Worm (Caenorhabditis elegans): ENCODE measurements around the gene W04G3.12.

The W04G3.12 gene

DNA sequence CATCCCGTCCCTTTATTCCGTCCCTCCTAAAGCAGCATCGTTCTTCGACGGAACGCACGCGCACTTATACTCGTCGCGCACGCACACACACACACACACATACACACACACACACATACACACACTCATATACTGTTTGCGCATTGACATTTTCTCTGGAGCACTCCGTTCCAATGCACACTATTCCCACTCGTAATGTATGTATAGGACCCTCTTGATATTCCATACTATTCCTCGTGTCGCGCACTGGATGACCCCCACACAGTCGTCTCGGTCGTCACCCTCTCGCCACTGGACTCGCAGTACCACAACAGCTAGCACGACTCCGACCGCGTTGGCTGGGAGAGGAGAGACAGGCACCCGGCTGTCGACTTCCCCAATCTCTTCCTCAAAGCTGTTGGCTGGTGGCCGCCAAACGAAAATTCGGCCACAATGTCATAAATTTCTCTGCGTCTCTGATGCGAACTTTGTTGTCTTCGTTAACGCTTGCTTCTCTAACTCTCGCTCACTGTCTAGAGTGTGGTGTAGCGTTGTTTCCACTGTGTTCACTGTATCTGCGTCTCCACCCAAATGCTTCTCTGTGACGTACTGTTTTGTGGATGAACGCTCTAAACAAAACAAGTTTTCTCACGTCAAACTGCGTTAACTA is 45.4 kb downstream of the W04G3.12 start:
- TF ChIP-seq egl-43 (GFP tag; IDR thresholded peaks at IDR 0.05) (peak; percentile 92), ceh-62 (tag; optimal IDR thresholded peaks at IDR 0.05) (no peak), ceh-32 (tag; optimal IDR thresholded peaks at IDR 0.05; ENCODE audit: poor library complexity) (peak; percentile 73), attf-4 (tag; optimal IDR thresholded peaks at IDR 0.05) (peak; percentile 15), nhr-42 (GFP tag; IDR thresholded peaks at IDR 0.05) (no peak), Y105C5A.15 (GFP tag; IDR thresholded peaks at IDR 0.05) (no peak), nhr-111 (GFP tag; optimal IDR thresholded peaks at IDR 0.05) (no peak), mep-1 (tag; optimal IDR thresholded peaks at IDR 0.05) (peak; percentile 92), zfp-2 (tag; optimal IDR thresholded peaks at IDR 0.05) (peak; percentile 38), Y48G9A.11 (GFP tag; IDR thresholded peaks at IDR 0.05) (no peak), hlh-30 (tag; optimal IDR thresholded peaks at IDR 0.05; ENCODE audit: insufficient read depth) (peak; percentile 61), ceh-28 (tag; optimal IDR thresholded peaks at IDR 0.05) (peak; percentile 48), zfp-3 (GFP tag; conservative IDR thresholded peaks at IDR 0.05) (no peak), daf-12 (tag; optimal IDR thresholded peaks at IDR 0.05) (no peak), dmd-6 (GFP tag; IDR thresholded peaks at IDR 0.05) (peak; percentile 79), F44E2.7 (GFP tag; IDR thresholded peaks at IDR 0.05) (no peak), dve-1 (tag; optimal IDR thresholded peaks at IDR 0.05; ENCODE audit: insufficient read depth) (peak; percentile 92), ceh-20 (GFP tag; IDR thresholded peaks at IDR 0.05) (peak; percentile 74; the same call in 1 of the 2 replicates), lir-3 (tag; optimal IDR thresholded peaks at IDR 0.05) (peak; percentile 20), ztf-7 (tag; optimal IDR thresholded peaks at IDR 0.05) (peak; percentile 28), unc-39 (tag; optimal IDR thresholded peaks at IDR 0.05) (no peak), aly-2 (tag; optimal IDR thresholded peaks at IDR 0.05) (no peak), lin-15B (tag; optimal IDR thresholded peaks at IDR 0.05) (no peak), sdz-12 (GFP tag; optimal IDR thresholded peaks at IDR 0.05) (no peak), zag-1 (tag; optimal IDR thresholded peaks at IDR 0.05) (peak; percentile 71), lin-39 (tag; optimal IDR thresholded peaks at IDR 0.05) (no peak), tra-1 (GFP tag; IDR thresholded peaks at IDR 0.05) (no peak), zip-11 (GFP tag; IDR thresholded peaks at IDR 0.05) (no peak), spr-3 (GFP tag; optimal IDR thresholded peaks at IDR 0.05) (peak; percentile 45), nhr-76 (tag; optimal IDR thresholded peaks at IDR 0.05) (no peak), nhr-102 (tag; optimal IDR thresholded peaks at IDR 0.05) (no peak), F49E8.2 (tag; optimal IDR thresholded peaks at IDR 0.05; ENCODE audit: borderline replicate concordance) (no peak), daf-16 (GFP tag; optimal IDR thresholded peaks at IDR 0.05) (peak; percentile 51 to 52), daf-16 (tag; optimal IDR thresholded peaks at IDR 0.05) (peak; percentile 83), mxl-2 (GFP tag; conservative IDR thresholded peaks at IDR 0.05) (no peak), madf-5 (GFP tag; IDR thresholded peaks at IDR 0.05) (0 out of 4 replicates have a peak, but pooled peaks of 1 of the 2 experiments have one; percentile 24), saeg-2 (GFP tag; IDR thresholded peaks at IDR 0.05) (0 out of 2 replicates have a peak, but pooled peaks have one; percentile 55), lin-29 (GFP tag; IDR thresholded peaks at IDR 0.05) (no peak), daf-19 (GFP tag; conservative IDR thresholded peaks at IDR 0.05) (no peak), jun-1 (tag; optimal IDR thresholded peaks at IDR 0.05) (peak; percentile 51), snpc-4 (tag; optimal IDR thresholded peaks at IDR 0.05) (no peak), unc-62 (GFP tag; optimal IDR thresholded peaks at IDR 0.05 in 1 of 2) (peak in 1 of 2 experiments; percentile 100), unc-62 (tag; optimal IDR thresholded peaks at IDR 0.05) (peak; percentile 77), madf-9 (GFP tag; conservative IDR thresholded peaks at IDR 0.05) (peak; percentile 40; the same call in 1 of the 2 replicates), ces-1 (GFP tag; optimal IDR thresholded peaks at IDR 0.05) (no peak), gei-8 (GFP tag; optimal IDR thresholded peaks at IDR 0.05) (peak; percentile 32), F10B5.3 (tag; optimal IDR thresholded peaks at IDR 0.05) (peak; percentile 77), lim-7 (GFP tag; IDR thresholded peaks at IDR 0.05) (no peak), pqm-1 (tag; optimal IDR thresholded peaks at IDR 0.05) (peak; percentile 10), php-3 (GFP tag; IDR thresholded peaks at IDR 0.05) (peak; percentile 58; the same call in 1 of the 2 replicates), F37D6.2 (tag; optimal IDR thresholded peaks at IDR 0.05) (peak; percentile 83)
